Fruit fly (Drosophila melanogaster) whole organism, adult: ENCODE data around the gene gammaTub37C.
A peak's percentile ranks its signal among the peaks of the same experiment; 100 is the strongest.

Experiments used
- CG11617 ChIP-seq: fragments of 200-800 bp; sonication (Bioruptor generic); optimal IDR thresholded peaks from 2 replicates; lab custom pipeline; 2017; ENCODE audit warnings: mild to moderate bottlenecking, missing biosample characterization, missing genetic modification reagents, missing genetic modification characterization
- CG12768 ChIP-seq: fragments of 200-800 bp; sonication (Bioruptor generic); optimal IDR thresholded peaks from 2 replicates; lab custom pipeline; 2017; ENCODE audit warnings: missing biosample characterization, missing genetic modification characterization, mild to moderate bottlenecking, moderate library complexity, missing genetic modification reagents
- CG14711 ChIP-seq: fragments of 200-800 bp; sonication (Bioruptor generic); optimal IDR thresholded peaks from 2 replicates; lab custom pipeline; 2018; ENCODE audit warnings: missing biosample characterization, mild to moderate bottlenecking, missing genetic modification characterization, moderate library complexity
- CG1620 ChIP-seq: fragments of 200-800 bp; sonication (Bioruptor generic); optimal IDR thresholded peaks from 2 replicates; lab custom pipeline; 2016; ENCODE audit warnings: missing biosample characterization, missing genetic modification characterization
- CG33017 ChIP-seq: fragments of 200-800 bp; sonication (Bioruptor generic); optimal IDR thresholded peaks from 2 replicates; lab custom pipeline; 2018; ENCODE audit warnings: missing biosample characterization, mild to moderate bottlenecking, missing genetic modification characterization, moderate library complexity
- CG5204 ChIP-seq: fragments of 200-800 bp; sonication (Bioruptor generic); optimal IDR thresholded peaks from 2 replicates; lab custom pipeline; 2016; ENCODE audit warnings: missing biosample characterization, missing genetic modification characterization
- CG7045 ChIP-seq: fragments of 200-800 bp; sonication (Bioruptor generic); optimal IDR thresholded peaks from 2 replicates; lab custom pipeline; 2017; ENCODE audit warnings: missing biosample characterization, mild to moderate bottlenecking, missing genetic modification characterization
- CG7101 ChIP-seq: fragments of 200-800 bp; sonication (Bioruptor generic); optimal IDR thresholded peaks from 2 replicates; lab custom pipeline; 2018; ENCODE audit warnings: missing biosample characterization, mild to moderate bottlenecking, missing genetic modification characterization, moderate library complexity
- Clk ChIP-seq: fragments of 200-800 bp; sonication (Bioruptor generic); optimal IDR thresholded peaks from 2 replicates; lab custom pipeline; 2017; ENCODE audit warnings: missing biosample characterization, missing genetic modification characterization
- Crg-1 ChIP-seq: fragments of 200-800 bp; sonication (Bioruptor generic); optimal IDR thresholded peaks from 2 replicates; lab custom pipeline; 2016; ENCODE audit warnings: missing biosample characterization, missing genetic modification characterization
- Hr96 ChIP-seq: fragments of 200-800 bp; sonication (Bioruptor generic); optimal IDR thresholded peaks from 2 replicates; lab custom pipeline; 2016; ENCODE audit warnings: missing biosample characterization, missing genetic modification characterization
- Mnt ChIP-seq: fragments of 200-800 bp; sonication (Bioruptor generic); optimal IDR thresholded peaks from 2 replicates; lab custom pipeline; 2016; ENCODE audit warnings: missing biosample characterization, mild to moderate bottlenecking, missing genetic modification characterization
- bab1 ChIP-seq: fragments of 200-800 bp; sonication (Bioruptor generic); optimal IDR thresholded peaks from 3 replicates; lab custom pipeline; 2019; ENCODE audit warnings: missing biosample characterization, mild to moderate bottlenecking, missing genetic modification characterization, moderate library complexity
- cic ChIP-seq: fragments of 200-800 bp; sonication (Bioruptor generic); optimal IDR thresholded peaks from 2 replicates; lab custom pipeline; 2017; ENCODE audit warnings: missing biosample characterization, mild to moderate bottlenecking, missing genetic modification characterization, moderate library complexity
- cnc ChIP-seq, 2 experiments: fragments of >200 bp; optimal IDR thresholded peaks; 2 replicates each; lab custom pipeline; 2017
- kay ChIP-seq: fragments of 200-800 bp; sonication (Bioruptor generic); peaks from one replicate; lab custom pipeline; 2016; ENCODE audit warnings: missing biosample characterization, missing genetic modification characterization, borderline replicate concordance
- ovo ChIP-seq: fragments of 200-800 bp; sonication (Bioruptor generic); optimal IDR thresholded peaks from 2 replicates; lab custom pipeline; 2016; ENCODE audit warnings: missing biosample characterization, missing genetic modification characterization
- pad ChIP-seq: fragments of 200-800 bp; sonication (Bioruptor generic); optimal IDR thresholded peaks from 3 replicates; lab custom pipeline; 2017; ENCODE audit warnings: missing biosample characterization, missing genetic modification characterization, mild to moderate bottlenecking, moderate library complexity, missing genetic modification reagents
- tj ChIP-seq: fragments of 200-800 bp; sonication (Bioruptor generic); optimal IDR thresholded peaks from 3 replicates; lab custom pipeline; 2017; ENCODE audit warnings: missing biosample characterization, mild to moderate bottlenecking, missing genetic modification characterization, moderate library complexity
- toe ChIP-seq: fragments of 200-800 bp; sonication (Bioruptor generic); optimal IDR thresholded peaks from 2 replicates; lab custom pipeline; 2016; ENCODE audit warnings: missing biosample characterization, missing genetic modification characterization

gammaTub37C gene

DNA sequence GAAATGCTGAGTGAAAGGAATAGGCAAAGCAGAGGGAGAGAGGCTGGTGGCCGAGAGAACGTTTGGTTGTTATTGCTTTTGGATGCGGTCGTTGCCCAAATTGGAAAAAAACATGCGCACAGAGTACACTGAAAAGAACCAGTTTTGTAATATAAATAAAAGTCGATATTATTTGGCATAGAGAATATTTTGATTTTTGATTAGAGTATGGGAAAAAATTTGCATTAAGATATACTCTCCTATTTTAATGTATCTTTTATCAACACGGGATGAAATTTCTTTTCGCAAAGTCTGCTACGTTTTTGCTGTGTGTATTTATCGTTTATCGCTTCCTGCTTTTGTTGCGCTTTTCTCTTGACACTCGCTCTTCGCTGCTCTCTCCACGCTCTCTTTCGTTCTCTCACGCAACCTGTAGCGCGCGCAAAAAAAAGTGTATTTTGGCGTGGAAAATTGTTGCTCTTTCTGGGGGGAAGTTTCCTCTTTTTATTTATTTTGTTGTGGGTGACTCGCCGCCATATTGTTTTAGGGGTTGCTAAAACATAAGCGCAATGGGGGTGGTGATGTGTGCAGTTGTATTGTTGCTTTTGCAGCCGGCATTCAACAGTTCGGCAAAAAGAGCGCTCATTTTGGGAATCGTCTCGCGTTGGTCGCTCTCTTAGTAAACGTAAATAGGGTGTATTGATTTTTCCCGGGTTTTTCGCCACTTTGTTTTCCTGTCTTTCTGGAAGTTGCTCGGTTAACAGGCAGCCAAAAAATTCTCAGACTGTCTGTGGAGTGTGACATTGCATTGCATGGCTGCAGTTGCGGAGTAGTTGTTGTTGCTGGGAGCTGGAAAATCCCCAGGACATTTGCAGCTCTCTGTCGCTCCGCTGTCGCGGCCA is 20.4 kb downstream of the gammaTub37C start:
- TF ChIP-seq bab1 (GFP tag; lab: Kevin White, UChicago) (peak; percentile 85), CG12768 (GFP tag; lab: Kevin White, UChicago) (peak; percentile 92), Hr96 (GFP tag; lab: Kevin White, UChicago) (peak; percentile 84), cnc (optimal IDR thresholded peaks at IDR 0.05; lab: Kevin White, UChicago) (no peak), cic (GFP tag; lab: Kevin White, UChicago) (peak; percentile 37), Mnt (GFP tag; lab: Kevin White, UChicago) (peak; percentile 37), CG7045 (GFP tag; lab: Kevin White, UChicago) (peak; percentile 90), toe (peak; percentile 86), kay (GFP tag; lab: Kevin White, UChicago) (no peak), tj (GFP tag; lab: Kevin White, UChicago) (peak; percentile 59), CG5204 (peak; percentile 81), CG14711 (tag; lab: Kevin White, UChicago) (peak; percentile 87), Crg-1 (peak; percentile 35), pad (GFP tag; lab: Kevin White, UChicago) (peak; percentile 52), CG1620 (GFP tag; lab: Kevin White, UChicago) (peak; percentile 30), CG11617 (GFP tag; lab: Kevin White, UChicago) (peak; percentile 67), ovo (GFP tag; lab: Kevin White, UChicago) (no peak), Clk (GFP tag; lab: Kevin White, UChicago) (peak; percentile 86), CG7101 (tag; lab: Kevin White, UChicago) (peak; percentile 85), CG33017 (tag; lab: Kevin White, UChicago) (peak; percentile 91)

DNA sequence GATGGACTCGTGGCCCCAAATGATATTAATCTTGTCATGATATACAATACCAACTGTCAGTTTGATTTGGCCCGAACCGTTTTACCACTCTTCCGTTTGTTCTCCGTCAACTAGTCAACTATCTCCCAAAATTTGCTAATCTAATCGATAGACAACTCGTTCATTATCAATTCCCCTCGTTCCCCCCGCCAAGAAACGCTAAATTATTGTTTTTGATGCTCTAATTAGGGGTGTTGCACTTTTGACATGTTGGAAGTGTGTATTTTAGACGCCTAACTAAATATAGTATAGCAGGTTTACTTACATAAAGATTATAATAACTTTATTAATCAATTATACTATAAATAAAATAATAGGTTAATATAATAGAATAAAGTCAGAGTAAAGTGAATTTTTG is 21.6 kb downstream of the gammaTub37C start:
- TF ChIP-seq pad (GFP tag; lab: Kevin White, UChicago): no peak
- no peak for TF ChIP-seq toe
- TF ChIP-seq kay (GFP tag; lab: Kevin White, UChicago): no peak
- no peak for TF ChIP-seq CG12768 (GFP tag; lab: Kevin White, UChicago)
- no peak for TF ChIP-seq Hr96 (GFP tag; lab: Kevin White, UChicago)

dm6 chr2L:19163143-19163974 is 22.2 kb downstream of the gammaTub37C start:
- no peak for TF ChIP-seq cic (GFP tag; lab: Kevin White, UChicago)
- TF ChIP-seq cnc (optimal IDR thresholded peaks at IDR 0.05; lab: Kevin White, UChicago): no peak
- no peak for TF ChIP-seq pad (GFP tag; lab: Kevin White, UChicago)
- TF ChIP-seq ovo (GFP tag; lab: Kevin White, UChicago): no peak
- no peak for TF ChIP-seq Crg-1
- TF ChIP-seq CG7045 (GFP tag; lab: Kevin White, UChicago): no peak
- TF ChIP-seq CG14711 (tag; lab: Kevin White, UChicago): no peak
- no peak for TF ChIP-seq bab1 (GFP tag; lab: Kevin White, UChicago)
- no peak for TF ChIP-seq toe

DNA sequence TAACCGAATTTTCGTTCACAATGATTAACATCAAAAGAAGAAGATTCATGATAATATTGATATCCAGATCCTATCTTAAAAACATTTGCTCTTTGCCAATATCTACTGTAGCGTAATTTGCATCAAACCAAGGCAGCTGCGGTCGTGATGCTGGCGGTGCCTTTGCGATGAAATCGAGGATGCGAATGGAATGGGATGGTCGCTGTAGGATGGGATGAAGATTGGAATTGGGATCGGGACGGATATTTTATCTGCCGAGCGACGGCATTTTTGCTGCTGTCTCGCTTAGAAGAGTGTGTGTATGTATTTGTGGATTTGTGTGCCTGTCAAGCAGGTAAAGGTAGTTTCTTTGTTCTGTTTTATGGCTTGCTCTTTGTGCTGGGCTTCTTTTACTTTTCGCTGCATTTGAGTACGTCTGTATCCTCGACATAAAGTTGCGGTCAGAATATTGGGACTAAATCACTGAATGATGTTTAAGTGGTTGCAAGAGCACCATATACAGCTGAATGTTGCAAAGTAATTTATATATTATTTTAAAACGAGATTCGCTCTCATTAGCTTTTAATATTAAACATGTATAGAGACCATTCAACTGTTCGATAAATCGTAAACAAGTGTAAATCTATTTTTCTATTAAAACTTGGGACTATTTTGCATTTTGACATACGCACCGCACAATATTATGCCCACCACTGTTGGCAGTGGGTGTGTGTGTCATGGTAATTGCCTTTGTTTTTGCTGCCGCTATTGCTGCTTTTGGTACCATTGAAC is 23.0 kb downstream of the gammaTub37C start:
- TF ChIP-seq toe: no peak
- TF ChIP-seq CG7045 (GFP tag; lab: Kevin White, UChicago): no peak
- TF ChIP-seq kay (GFP tag; lab: Kevin White, UChicago): no peak
- TF ChIP-seq CG33017 (tag; lab: Kevin White, UChicago): no peak
- TF ChIP-seq CG12768 (GFP tag; lab: Kevin White, UChicago): no peak
- no peak for TF ChIP-seq CG11617 (GFP tag; lab: Kevin White, UChicago)
- TF ChIP-seq cnc (optimal IDR thresholded peaks at IDR 0.05; lab: Kevin White, UChicago): no peak
- TF ChIP-seq Crg-1: no peak
- TF ChIP-seq ovo (GFP tag; lab: Kevin White, UChicago): no peak
- TF ChIP-seq Clk (GFP tag; lab: Kevin White, UChicago): no peak
- TF ChIP-seq tj (GFP tag; lab: Kevin White, UChicago): no peak
- no peak for TF ChIP-seq Hr96 (GFP tag; lab: Kevin White, UChicago)
- TF ChIP-seq pad (GFP tag; lab: Kevin White, UChicago): no peak
- TF ChIP-seq Mnt (GFP tag; lab: Kevin White, UChicago): no peak
- no peak for TF ChIP-seq CG7101 (tag; lab: Kevin White, UChicago)
- no peak for TF ChIP-seq cic (GFP tag; lab: Kevin White, UChicago)
- no peak for TF ChIP-seq bab1 (GFP tag; lab: Kevin White, UChicago)
